Fruit fly (Drosophila melanogaster) whole organism, embryonic: ENCODE data around the gene Rad60.

Source experiments
- ATbp ChIP-seq: fragments of 200-800 bp; sonication (Bioruptor generic); optimal IDR thresholded peaks from 2 replicates; lab custom pipeline; 2017; ENCODE audit warnings: missing biosample characterization, mild to moderate bottlenecking, missing genetic modification characterization, missing genetic modification reagents
- Ada2b ChIP-seq: fragments of 200-800 bp; sonication (Bioruptor generic); IDR thresholded peaks from 2 replicates; pipeline ENCODE4 v1.3.6; 2022; ENCODE audit warnings: missing biosample characterization, missing genetic modification characterization
- CG10274 ChIP-seq: fragments of 200-800 bp; sonication (Bioruptor generic); optimal IDR thresholded peaks from 3 replicates; lab custom pipeline; 2017; ENCODE audit warnings: missing biosample characterization, mild to moderate bottlenecking, missing genetic modification characterization
- CG11085 ChIP-seq: fragments of 200-800 bp; sonication (Bioruptor generic); IDR thresholded peaks from 2 replicates; pipeline ENCODE4 v1.3.6; 2022; ENCODE audit warnings: missing biosample characterization, missing genetic modification characterization
- CG11696 ChIP-seq: fragments of 200-800 bp; sonication (Bioruptor generic); IDR thresholded peaks from 2 replicates; pipeline ENCODE4 v1.3.6; 2022; ENCODE audit warnings: missing biosample characterization, missing genetic modification characterization
- CG12219 ChIP-seq: fragments of 200-800 bp; sonication (Bioruptor generic); optimal IDR thresholded peaks from 3 replicates; lab custom pipeline; 2018; ENCODE audit warnings: missing biosample characterization, mild to moderate bottlenecking, missing genetic modification characterization
- CG14965 ChIP-seq: fragments of 200-800 bp; sonication (Bioruptor generic); optimal IDR thresholded peaks from 2 replicates; lab custom pipeline; 2016; ENCODE audit warnings: missing biosample characterization, missing genetic modification characterization, borderline replicate concordance
- CG17361 ChIP-seq: fragments of 200-800 bp; sonication (Bioruptor generic); IDR thresholded peaks from 3 replicates; pipeline ENCODE4 v1.3.6; 2022; ENCODE audit warnings: missing biosample characterization, missing genetic modification characterization
- CG1832 ChIP-seq: fragments of 200-800 bp; sonication (Bioruptor generic); optimal IDR thresholded peaks from 2 replicates; lab custom pipeline; 2017; ENCODE audit warnings: missing biosample characterization, mild to moderate bottlenecking, missing genetic modification characterization, inconsistent platforms
- CG2199 ChIP-seq: fragments of 200-800 bp; sonication (Bioruptor generic); IDR thresholded peaks from 3 replicates; pipeline ENCODE4 v1.3.6; 2022; ENCODE audit warnings: missing biosample characterization, missing genetic modification characterization
- CG31365 ChIP-seq: fragments of 200-800 bp; sonication (Bioruptor generic); optimal IDR thresholded peaks from 2 replicates; lab custom pipeline; 2018; ENCODE audit warnings: missing biosample characterization, mild to moderate bottlenecking, missing genetic modification characterization
- CG6654 ChIP-seq: fragments of 200-800 bp; sonication (Bioruptor generic); optimal IDR thresholded peaks from 2 replicates; lab custom pipeline; 2017; ENCODE audit warnings: missing biosample characterization, mild to moderate bottlenecking, missing genetic modification characterization
- CG6765 ChIP-seq: fragments of 200-800 bp; sonication (Bioruptor generic); optimal IDR thresholded peaks from 3 replicates; lab custom pipeline; 2017; ENCODE audit warnings: missing biosample characterization, mild to moderate bottlenecking, missing genetic modification characterization
- CG7271 ChIP-seq: fragments of 200-800 bp; sonication (Bioruptor generic); optimal IDR thresholded peaks from 2 replicates; lab custom pipeline; 2018; ENCODE audit warnings: missing biosample characterization, mild to moderate bottlenecking, missing genetic modification characterization, moderate library complexity
- CG7987 ChIP-seq: fragments of 200-800 bp; sonication (Bioruptor generic); optimal IDR thresholded peaks from 2 replicates; lab custom pipeline; 2018; ENCODE audit warnings: missing biosample characterization, mild to moderate bottlenecking, missing genetic modification characterization, moderate library complexity
- CG8281 ChIP-seq: fragments of 200-800 bp; sonication (Bioruptor generic); optimal IDR thresholded peaks from 2 replicates; lab custom pipeline; 2018; ENCODE audit warnings: missing biosample characterization, mild to moderate bottlenecking, missing genetic modification characterization, moderate library complexity
- CG8388 ChIP-seq: fragments of 200-800 bp; sonication (Bioruptor generic); optimal IDR thresholded peaks from 2 replicates; lab custom pipeline; 2019; ENCODE audit warnings: missing biosample characterization, mild to moderate bottlenecking, missing genetic modification characterization, moderate library complexity
- CG9797 ChIP-seq: fragments of 200-800 bp; sonication (Bioruptor generic); optimal IDR thresholded peaks from 3 replicates; lab custom pipeline; 2018; ENCODE audit warnings: missing biosample characterization, mild to moderate bottlenecking, missing genetic modification characterization
- E2f2 ChIP-seq: fragments of 200-800 bp; sonication (Bioruptor generic); IDR thresholded peaks from 2 replicates; pipeline ENCODE4 v1.3.6; 2022; ENCODE audit warnings: missing biosample characterization, missing genetic modification characterization
- Fer1 ChIP-seq: fragments of 200-800 bp; sonication (Bioruptor generic); optimal IDR thresholded peaks from 2 replicates; lab custom pipeline; 2017; ENCODE audit warnings: missing biosample characterization, mild to moderate bottlenecking, missing genetic modification characterization
- HLH3B ChIP-seq: fragments of 200-800 bp; sonication (Bioruptor generic); IDR thresholded peaks from 2 replicates; pipeline ENCODE4 v1.3.6; 2022; ENCODE audit warnings: missing biosample characterization, missing genetic modification characterization
- HmgD ChIP-seq: fragments of 200-800 bp; sonication (Bioruptor generic); optimal IDR thresholded peaks from 3 replicates; lab custom pipeline; 2016; ENCODE audit warnings: missing biosample characterization, missing genetic modification characterization
- HmgZ ChIP-seq: fragments of 200-800 bp; sonication (Bioruptor generic); optimal IDR thresholded peaks from 2 replicates; lab custom pipeline; 2018; ENCODE audit warnings: missing biosample characterization, mild to moderate bottlenecking, missing genetic modification characterization
- Hmr ChIP-seq: fragments of 200-800 bp; sonication (Bioruptor generic); optimal IDR thresholded peaks from 3 replicates; lab custom pipeline; 2017; ENCODE audit warnings: mild to moderate bottlenecking, missing biosample characterization, missing genetic modification reagents, missing genetic modification characterization
- Hr78 ChIP-seq, 2 experiments: fragments of 200-800 bp in 1 of 2; fragments of >200 bp in 1 of 2; sonication (Bioruptor generic) in 1 of 2; optimal IDR thresholded peaks; 2 replicates each; lab custom pipeline; 2017 to 2019; ENCODE audit warnings: missing biosample characterization in 2 of 2, missing genetic modification characterization in 2 of 2, mild to moderate bottlenecking in 1 of 2, moderate library complexity in 1 of 2
- Oli ChIP-seq: fragments of 200-800 bp; sonication (Bioruptor generic); optimal IDR thresholded peaks from 2 replicates; lab custom pipeline; 2018; ENCODE audit warnings: missing biosample characterization, mild to moderate bottlenecking, missing genetic modification characterization, moderate library complexity
- Sox100B ChIP-seq: fragments of 200-800 bp; sonication (Bioruptor generic); optimal IDR thresholded peaks from 3 replicates; lab custom pipeline; 2018; ENCODE audit warnings: missing biosample characterization, mild to moderate bottlenecking, missing genetic modification characterization
- Trl ChIP-seq, 3 experiments: fragments of >200 bp in 2 of 3; fragments of 200-800 bp in 1 of 3; sonication (Bioruptor generic) in 1 of 3; optimal IDR thresholded peaks; 2 replicates in 1 of 3; 3 replicates in 2 of 3; lab custom pipeline; 2016 to 2017; ENCODE audit warnings: missing biosample characterization in 1 of 3, missing genetic modification characterization in 1 of 3
- bsh ChIP-seq, 2 experiments: fragments of 200-800 bp; sonication (Bioruptor generic); optimal IDR thresholded peaks; 2 replicates each; lab custom pipeline; 2017 to 2018; ENCODE audit warnings: mild to moderate bottlenecking in 2 of 2, missing biosample characterization in 2 of 2, missing genetic modification characterization in 2 of 2, moderate library complexity in 1 of 2
- caup ChIP-seq: fragments of 200-800 bp; sonication (Bioruptor generic); optimal IDR thresholded peaks from 3 replicates; lab custom pipeline; 2017; ENCODE audit warnings: missing biosample characterization, mild to moderate bottlenecking, missing genetic modification characterization, moderate library complexity; ENCODE audit not compliant: severe bottlenecking
- crol ChIP-seq: fragments of 200-800 bp; sonication (Bioruptor generic); IDR thresholded peaks from 2 replicates; pipeline ENCODE4 v1.3.6; 2022; ENCODE audit warnings: missing biosample characterization, missing genetic modification characterization
- disco-r ChIP-seq: fragments of 200-800 bp; sonication (Bioruptor generic); optimal IDR thresholded peaks from 2 replicates; lab custom pipeline; 2016; ENCODE audit warnings: missing biosample characterization, missing genetic modification characterization
- hbn ChIP-seq: fragments of 200-800 bp; sonication (Bioruptor generic); IDR thresholded peaks from 2 replicates; pipeline ENCODE4 v1.3.6; 2022; ENCODE audit warnings: missing biosample characterization, missing genetic modification characterization; ENCODE audit not compliant: partially characterized antibody
- hth ChIP-seq: fragments of >200 bp; optimal IDR thresholded peaks from 2 replicates; lab custom pipeline; 2017; ENCODE audit warnings: inconsistent platforms
- ind ChIP-seq: fragments of 200-800 bp; sonication (Bioruptor generic); optimal IDR thresholded peaks from 3 replicates; lab custom pipeline; 2016; ENCODE audit warnings: missing biosample characterization, missing genetic modification characterization
- jing ChIP-seq: fragments of 200-800 bp; sonication (Bioruptor generic); optimal IDR thresholded peaks from 2 replicates; lab custom pipeline; 2018; ENCODE audit warnings: missing biosample characterization, mild to moderate bottlenecking, missing genetic modification characterization
- lbe ChIP-seq: fragments of 200-800 bp; sonication (Bioruptor generic); optimal IDR thresholded peaks from 2 replicates; lab custom pipeline; 2016; ENCODE audit warnings: missing biosample characterization, mild to moderate bottlenecking, missing genetic modification characterization
- lilli ChIP-seq: fragments of 200-800 bp; sonication (Bioruptor generic); optimal IDR thresholded peaks from 3 replicates; lab custom pipeline; 2016; ENCODE audit warnings: missing biosample characterization, missing genetic modification characterization
- lola ChIP-seq, 3 experiments: fragments of >200 bp in 2 of 3; fragments of 200-800 bp in 1 of 3; sonication (Bioruptor generic) in 1 of 3; optimal IDR thresholded peaks; 2 replicates each; lab custom pipeline; 2017 to 2019; ENCODE audit warnings: missing biosample characterization in 3 of 3, missing genetic modification characterization in 3 of 3, mild to moderate bottlenecking in 1 of 3, moderate library complexity in 1 of 3
- maf-S ChIP-seq: fragments of 200-800 bp; sonication (Bioruptor generic); optimal IDR thresholded peaks from 2 replicates; lab custom pipeline; 2016; ENCODE audit warnings: missing biosample characterization, missing genetic modification characterization
- ro ChIP-seq: fragments of 200-800 bp; sonication (Bioruptor generic); IDR thresholded peaks from 2 replicates; pipeline ENCODE4 v1.3.6; 2022; ENCODE audit warnings: missing biosample characterization, missing genetic modification characterization
- ssp ChIP-seq: fragments of 200-800 bp; sonication (Bioruptor generic); IDR thresholded peaks from 2 replicates; pipeline ENCODE4 v1.3.6; 2022; ENCODE audit warnings: missing biosample characterization, missing genetic modification characterization
- tio ChIP-seq: fragments of 200-800 bp; sonication (Bioruptor generic); optimal IDR thresholded peaks from 2 replicates; lab custom pipeline; 2017; ENCODE audit warnings: missing biosample characterization, missing genetic modification characterization, inconsistent platforms
- trem ChIP-seq: fragments of 200-800 bp; optimal IDR thresholded peaks from 3 replicates; lab custom pipeline; 2019; ENCODE audit warnings: missing biosample characterization, mild to moderate bottlenecking, missing genetic modification characterization, moderate library complexity
- trh ChIP-seq: fragments of 200-800 bp; sonication (Bioruptor generic); optimal IDR thresholded peaks from 2 replicates; lab custom pipeline; 2016; ENCODE audit warnings: missing biosample characterization, missing genetic modification characterization
- unc-4 ChIP-seq: fragments of 200-800 bp; sonication (Bioruptor generic); IDR thresholded peaks from 2 replicates; pipeline ENCODE4 v1.3.6; 2022; ENCODE audit warnings: missing biosample characterization, missing genetic modification characterization; ENCODE audit not compliant: partially characterized antibody
- unpg ChIP-seq: fragments of 200-800 bp; sonication (Bioruptor generic); optimal IDR thresholded peaks from 3 replicates; lab custom pipeline; 2018; ENCODE audit warnings: missing biosample characterization, mild to moderate bottlenecking, missing genetic modification characterization, moderate library complexity
- vvl ChIP-seq: fragments of 200-800 bp; sonication (Bioruptor generic); IDR thresholded peaks from 2 replicates; pipeline ENCODE4 v1.3.6; 2022; ENCODE audit warnings: missing biosample characterization, missing genetic modification characterization
- wdn ChIP-seq: fragments of 200-800 bp; sonication (Bioruptor generic); IDR thresholded peaks from 2 replicates; pipeline ENCODE4 v1.3.6; 2022; ENCODE audit warnings: missing biosample characterization, missing genetic modification characterization

The Rad60 gene

DNA sequence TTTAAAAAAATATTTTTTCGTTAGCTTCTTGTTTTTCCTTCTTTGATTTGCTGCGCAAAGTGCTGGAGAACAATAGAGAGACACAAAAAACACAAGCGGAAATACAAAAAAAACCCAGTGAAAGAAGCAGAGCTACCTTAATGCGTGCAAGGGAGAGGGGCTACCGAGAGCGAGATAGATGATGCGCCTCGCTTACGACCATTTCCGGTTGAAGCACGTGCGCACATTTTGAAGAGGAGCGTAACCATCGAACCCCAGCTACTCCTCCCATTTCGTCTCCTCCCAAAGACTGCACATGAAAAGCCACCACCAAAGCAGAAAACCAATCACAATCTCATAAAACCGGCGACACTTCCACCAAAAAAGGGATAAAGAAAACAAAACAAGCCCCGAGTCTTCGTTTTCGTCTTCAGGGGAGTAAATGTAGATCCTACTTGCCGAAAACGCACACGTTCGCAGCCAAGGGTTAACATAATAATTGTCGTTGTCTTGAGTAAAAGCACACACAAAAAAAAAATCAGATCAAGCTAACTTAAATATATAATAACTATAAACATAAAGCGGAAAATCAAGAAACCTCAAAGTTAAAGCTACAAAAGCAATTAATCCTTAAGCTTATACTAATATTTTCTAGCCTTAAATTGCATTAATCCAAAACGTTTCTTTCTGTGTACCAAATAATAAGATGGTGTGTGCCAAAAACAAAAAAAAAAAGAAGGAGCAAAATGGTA is 46.0 kb upstream of the Rad60 start (continued):
- TF ChIP-seq CG8281 (tag; lab: Kevin White, UChicago) (no peak), Fer1 (GFP tag; lab: Kevin White, UChicago) (no peak), trh (no peak), disco-r (GFP tag; lab: Kevin White, UChicago) (no peak), CG6654 (GFP tag; lab: Kevin White, UChicago) (no peak), CG11085 (GFP tag; lab: Robert Waterston, UW) (no peak), lola (GFP tag; optimal IDR thresholded peaks at IDR 0.05; lab: Kevin White, UChicago) (peak in 1 of 3 experiments; percentile 60), Hmr (GFP tag; lab: Kevin White, UChicago) (peak; percentile 0), ssp (GFP tag; lab: Robert Waterston, UW) (no peak), ro (GFP tag; lab: Robert Waterston, UW) (no peak), HmgZ (no peak), wdn (GFP tag; lab: Robert Waterston, UW) (no peak), CG31365 (no peak), maf-S (GFP tag; lab: Kevin White, UChicago) (no peak), bsh (GFP tag; optimal IDR thresholded peaks at IDR 0.05; lab: Kevin White, UChicago) (peak in 1 of 2 experiments; percentile 66), trem (peak; percentile 36), Sox100B (no peak), Ada2b (GFP tag; lab: Robert Waterston, UW) (no peak), jing (GFP tag; lab: Kevin White, UChicago) (no peak), ind (GFP tag; lab: Kevin White, UChicago) (no peak), ATbp (no peak), Trl (optimal IDR thresholded peaks at IDR 0.05; lab: Kevin White, UChicago) (no peak), Trl (GFP tag; optimal IDR thresholded peaks at IDR 0.05; lab: Kevin White, UChicago) (no peak), hbn (GFP tag; lab: Robert Waterston, UW) (no peak), hth (lab: Kevin White, UChicago) (no peak), CG10274 (GFP tag; lab: Kevin White, UChicago) (no peak), CG2199 (no peak), CG7271 (tag; lab: Kevin White, UChicago) (no peak), E2f2 (GFP tag; lab: Robert Waterston, UW) (no peak), vvl (GFP tag; lab: Robert Waterston, UW) (peak; percentile 15; the same call in 1 of the 2 replicates), CG8388 (GFP tag; lab: Kevin White, UChicago) (peak; percentile 27), CG6765 (GFP tag; lab: Kevin White, UChicago) (peak; percentile 56), HmgD (no peak), HLH3B (GFP tag; lab: Robert Waterston, UW) (no peak; the same call in 1 of the 2 replicates), caup (peak; percentile 13), tio (GFP tag; lab: Kevin White, UChicago) (peak; percentile 32), CG9797 (GFP tag; lab: Kevin White, UChicago) (no peak), unpg (GFP tag; lab: Kevin White, UChicago) (peak; percentile 43), CG17361 (peak; percentile 66), Hr78 (GFP tag; optimal IDR thresholded peaks at IDR 0.05; lab: Kevin White, UChicago) (no peak), lbe (GFP tag; lab: Kevin White, UChicago) (no peak), unc-4 (GFP tag; lab: Robert Waterston, UW) (no peak), CG12219 (GFP tag; lab: Kevin White, UChicago) (no peak), lilli (no peak), crol (GFP tag; lab: Robert Waterston, UW) (no peak), CG1832 (GFP tag; lab: Kevin White, UChicago) (peak; percentile 70), CG11696 (GFP tag; lab: Robert Waterston, UW) (no peak), Oli (tag; lab: Kevin White, UChicago) (peak; percentile 18), CG14965 (no peak), CG7987 (GFP tag; lab: Kevin White, UChicago) (no peak)
